Worm (Caenorhabditis elegans) whole organism, L4 larva: ENCODE measurements around the gene T03F7.7.

Experiments used
- ama-1 ChIP-seq: fragments of 150-350 bp; optimal IDR thresholded peaks from 2 replicates; lab custom pipeline; 2014; ENCODE audit warnings: inconsistent platforms, mixed read lengths
- dve-1 ChIP-seq: sonication (generic microtip); optimal IDR thresholded peaks from 2 replicates; lab custom pipeline; 2017; ENCODE audit warnings: antibody characterized with exemption, mild to moderate bottlenecking, missing genetic modification characterization, missing compliant biosample characterization; ENCODE audit not compliant: insufficient read depth
- egl-27 ChIP-seq: sonication (generic microtip); optimal IDR thresholded peaks from 3 replicates; lab custom pipeline; 2017; ENCODE audit warnings: missing biosample characterization, missing genetic modification reagents, missing genetic modification characterization
- fkh-10 ChIP-seq: fragments of 150-350 bp; optimal IDR thresholded peaks from 2 replicates; lab custom pipeline; 2014; ENCODE audit warnings: missing biosample characterization, missing genetic modification reagents, missing genetic modification characterization
- lin-39 ChIP-seq: fragments of 150-350 bp; optimal IDR thresholded peaks from 2 replicates; lab custom pipeline; 2014; ENCODE audit warnings: missing biosample characterization, missing genetic modification reagents, missing genetic modification characterization
- nhr-237 ChIP-seq: sonication (generic microtip); optimal IDR thresholded peaks from 2 replicates; lab custom pipeline; 2017; ENCODE audit warnings: missing biosample characterization, missing genetic modification characterization
- nhr-28 ChIP-seq: fragments of 150-350 bp; optimal IDR thresholded peaks from 2 replicates; lab custom pipeline; 2014; ENCODE audit warnings: missing biosample characterization, missing genetic modification characterization
- skn-1 ChIP-seq: fragments of 150-350 bp; optimal IDR thresholded peaks from 2 replicates; lab custom pipeline; 2014; ENCODE audit warnings: missing biosample characterization, missing genetic modification characterization
- unc-62 ChIP-seq, 3 experiments: fragments of 150-350 bp in 1 of 3; sonication (generic microtip); optimal IDR thresholded peaks in 2 of 3; peaks in 1 of 3; 1 replicate in 1 of 3; 2 replicates in 2 of 3; lab custom pipeline; 2014 to 2017; ENCODE audit warnings: missing biosample characterization in 3 of 3, missing genetic modification characterization in 3 of 3, missing genetic modification reagents in 3 of 3, missing genotype in 1 of 3
- ztf-7 ChIP-seq: fragments of 150-350 bp; optimal IDR thresholded peaks from 2 replicates; lab custom pipeline; 2014; ENCODE audit warnings: missing biosample characterization, missing genetic modification characterization

DNA sequence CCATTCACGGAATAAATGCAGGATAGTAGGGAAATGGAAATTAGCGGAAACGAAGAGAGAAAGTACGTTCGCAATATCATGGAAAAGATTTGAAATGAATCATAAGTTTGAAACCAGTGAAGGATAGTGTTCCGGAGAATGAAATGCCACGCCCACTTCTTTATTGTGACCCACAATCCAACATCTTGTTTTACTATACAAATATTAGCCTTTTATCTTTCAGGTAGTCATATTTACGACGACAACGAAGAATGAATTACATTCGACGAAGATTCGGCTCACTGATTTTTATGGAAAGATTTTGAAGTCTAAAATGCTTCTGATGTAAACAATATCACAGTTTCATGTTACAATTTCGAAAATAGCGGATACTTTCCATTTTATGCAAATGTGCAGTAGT, 5.6 kb downstream of the T03F7.7 start, which contains the start of gene cutl-18:
- TF ChIP-seq dve-1 (tag; lab: Kevin White, UChicago) (no peak), unc-62 (GFP tag; optimal IDR thresholded peaks at IDR 0.05 in 1 of 2; lab: Kevin White, UChicago) (no peak), unc-62 (tag; optimal IDR thresholded peaks at IDR 0.05; lab: Kevin White, UChicago) (no peak), lin-39 (tag; lab: Kevin White, UChicago) (no peak), egl-27 (tag; lab: Kevin White, UChicago) (no peak), fkh-10 (GFP tag; lab: Kevin White, UChicago) (no peak), nhr-28 (tag; lab: Kevin White, UChicago) (no peak), ama-1 (no peak), nhr-237 (tag; lab: Kevin White, UChicago) (no peak), ztf-7 (tag; lab: Kevin White, UChicago) (no peak), skn-1 (no peak)
